Fruit fly (Drosophila melanogaster): ENCODE results near the gene CG3556.

DNA sequence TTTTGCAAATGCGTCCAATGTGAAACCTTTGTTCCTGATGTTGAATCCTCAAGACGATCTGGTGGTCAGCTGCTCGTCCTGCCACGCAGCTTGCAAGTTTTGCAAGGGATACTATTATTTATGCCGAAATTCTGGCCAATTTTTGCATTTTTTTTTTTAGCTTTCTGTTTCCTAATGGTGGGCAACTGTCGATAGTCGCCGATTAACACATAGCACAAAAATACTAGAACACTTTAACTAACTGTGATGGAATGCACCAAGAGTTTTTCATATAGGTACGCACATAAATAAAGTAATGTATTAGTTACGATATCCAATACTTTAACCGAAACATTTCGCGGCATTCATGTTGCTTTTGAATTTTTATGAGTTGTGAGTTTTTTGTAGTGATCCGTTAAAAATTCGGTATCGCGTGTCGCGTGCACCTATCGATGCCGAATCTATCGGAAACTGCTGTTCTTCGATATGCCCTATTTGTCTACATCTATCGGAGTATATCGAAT, 10.4 kb downstream of the CG3556 start, which contains the start of the genes rb and CHOp24:
- TF ChIP-seq h (GFP tag; optimal IDR thresholded peaks at IDR 0.05) = no peak
- no peak for TF ChIP-seq dsf (GFP tag; optimal IDR thresholded peaks at IDR 0.05; ENCODE audit: borderline replicate concordance)
- no peak for TF ChIP-seq CG32264 (GFP tag; optimal IDR thresholded peaks at IDR 0.05)
- no peak for TF ChIP-seq OdsH (GFP tag; optimal IDR thresholded peaks at IDR 0.05)
- no peak for TF ChIP-seq Abd-B (GFP tag; optimal IDR thresholded peaks at IDR 0.05)
- no peak for TF ChIP-seq Hr78 (GFP tag; optimal IDR thresholded peaks at IDR 0.05)
- no peak for TF ChIP-seq br (GFP tag; optimal IDR thresholded peaks at IDR 0.05)
- no peak for TF ChIP-seq foxo (GFP tag; optimal IDR thresholded peaks at IDR 0.05)
- TF ChIP-seq Jra (GFP tag; optimal IDR thresholded peaks at IDR 0.05) = peak; percentile 65
- no peak for TF ChIP-seq dl (GFP tag; optimal IDR thresholded peaks at IDR 0.05; ENCODE audit: insufficient read depth in 1 of 2, partially characterized antibody in 2 of 2)
- TF ChIP-seq jim (GFP tag; optimal IDR thresholded peaks at IDR 0.05) = no peak

All from whole organism, wandering third instar larva.